Worm (Caenorhabditis elegans) whole organism, mixed stage, embryonic: Measurements from ENCODE around the gene C06E4.5.

ENCODE experiments used
- M03D4.4 ChIP-seq: sonication (generic microtip); optimal IDR thresholded peaks from 2 replicates; lab custom pipeline; 2017; ENCODE audit warnings: mild to moderate bottlenecking, missing genetic modification characterization, missing compliant biosample characterization
- bed-3 ChIP-seq: fragments of 200-800 bp; sonication (Bioruptor generic); optimal IDR thresholded peaks from 3 replicates; lab custom pipeline; 2018; ENCODE audit warnings: mild to moderate bottlenecking, missing genetic modification characterization, moderate library complexity, missing compliant biosample characterization
- blmp-1 ChIP-seq: fragments of 150-350 bp; optimal IDR thresholded peaks from 2 replicates; lab custom pipeline; 2014; ENCODE audit warnings: missing biosample characterization, missing genetic modification characterization
- ceh-39 ChIP-seq: fragments of 150-350 bp; optimal IDR thresholded peaks from 2 replicates; lab custom pipeline; 2014; ENCODE audit warnings: missing biosample characterization, missing genetic modification characterization
- ceh-43 ChIP-seq: fragments of 200-800 bp; sonication (Bioruptor generic); optimal IDR thresholded peaks from 2 replicates; lab custom pipeline; 2018; ENCODE audit warnings: mild to moderate bottlenecking, missing genetic modification characterization, moderate library complexity, missing compliant biosample characterization
- ceh-83 ChIP-seq: fragments of 200-800 bp; sonication (Bioruptor generic); optimal IDR thresholded peaks from 2 replicates; lab custom pipeline; 2018; ENCODE audit warnings: mild to moderate bottlenecking, missing genetic modification characterization, missing compliant biosample characterization
- ces-1 ChIP-seq: fragments of 150-350 bp; optimal IDR thresholded peaks from 2 replicates; lab custom pipeline; 2014; ENCODE audit warnings: missing biosample characterization, missing genetic modification reagents, missing genetic modification characterization
- cnd-1 ChIP-seq: fragments of 200-800 bp; sonication (Bioruptor generic); optimal IDR thresholded peaks from 2 replicates; lab custom pipeline; 2018; ENCODE audit warnings: mild to moderate bottlenecking, missing genetic modification characterization, missing compliant biosample characterization
- drap-1 ChIP-seq: fragments of 200-800 bp; sonication (Bioruptor generic); optimal IDR thresholded peaks from 3 replicates; lab custom pipeline; 2018; ENCODE audit warnings: mild to moderate bottlenecking, missing genetic modification characterization, missing compliant biosample characterization
- elt-1 ChIP-seq: sonication (generic microtip); optimal IDR thresholded peaks from 2 replicates; lab custom pipeline; 2017; ENCODE audit warnings: missing genetic modification characterization, mild to moderate bottlenecking, missing compliant biosample characterization, antibody characterized with exemption, moderate library complexity, borderline replicate concordance; ENCODE audit not compliant: insufficient read depth
- elt-3 ChIP-seq: fragments of 150-350 bp; optimal IDR thresholded peaks from 2 replicates; lab custom pipeline; 2014; ENCODE audit warnings: missing biosample characterization, missing genetic modification characterization
- flh-1 ChIP-seq: fragments of 200-800 bp; sonication (Bioruptor generic); optimal IDR thresholded peaks from 2 replicates; lab custom pipeline; 2018; ENCODE audit warnings: mild to moderate bottlenecking, missing genetic modification characterization, moderate library complexity, missing compliant biosample characterization
- ham-2 ChIP-seq: fragments of 200-800 bp; sonication (Bioruptor generic); optimal IDR thresholded peaks from 2 replicates; lab custom pipeline; 2018; ENCODE audit warnings: mild to moderate bottlenecking, missing genetic modification characterization, missing compliant biosample characterization
- hlh-1 ChIP-seq: fragments of 150-350 bp; optimal IDR thresholded peaks from 2 replicates; lab custom pipeline; 2014; ENCODE audit warnings: missing biosample characterization, missing genetic modification reagents, missing genetic modification characterization
- lin-13 ChIP-seq: fragments of 150-350 bp; optimal IDR thresholded peaks from 2 replicates; lab custom pipeline; 2014; ENCODE audit warnings: missing biosample characterization, missing genetic modification characterization
- lin-32 ChIP-seq: fragments of 200-800 bp; sonication (Bioruptor generic); optimal IDR thresholded peaks from 2 replicates; lab custom pipeline; 2018; ENCODE audit warnings: mild to moderate bottlenecking, missing genetic modification characterization, missing compliant biosample characterization
- lsy-2 ChIP-seq: fragments of 150-350 bp; optimal IDR thresholded peaks from 2 replicates; lab custom pipeline; 2014; ENCODE audit warnings: missing biosample characterization, missing genetic modification characterization
- mab-5 ChIP-seq: fragments of 150-350 bp; optimal IDR thresholded peaks from 2 replicates; lab custom pipeline; 2014; ENCODE audit warnings: missing biosample characterization, missing genetic modification characterization
- mep-1 ChIP-seq: fragments of 150-350 bp; optimal IDR thresholded peaks from 2 replicates; lab custom pipeline; 2017; ENCODE audit warnings: missing biosample characterization, missing genetic modification reagents, missing genetic modification characterization, inconsistent platforms
- mls-2 ChIP-seq: sonication (generic microtip); optimal IDR thresholded peaks from 2 replicates; lab custom pipeline; 2016; ENCODE audit warnings: mild to moderate bottlenecking, missing genetic modification characterization, moderate library complexity, missing compliant biosample characterization
- nhr-12 ChIP-seq: fragments of 150-350 bp; optimal IDR thresholded peaks from 2 replicates; lab custom pipeline; 2014; ENCODE audit warnings: missing biosample characterization, missing genetic modification characterization
- nhr-2 ChIP-seq: fragments of 150-350 bp; optimal IDR thresholded peaks from 2 replicates; lab custom pipeline; 2014; ENCODE audit warnings: missing biosample characterization, missing genetic modification characterization
- nhr-237 ChIP-seq: fragments of 150-350 bp; optimal IDR thresholded peaks from 2 replicates; lab custom pipeline; 2014; ENCODE audit warnings: missing biosample characterization, missing genetic modification characterization
- nhr-28 ChIP-seq: fragments of 150-350 bp; optimal IDR thresholded peaks from 2 replicates; lab custom pipeline; 2014; ENCODE audit warnings: missing biosample characterization, missing genetic modification characterization
- nhr-76 ChIP-seq: sonication (generic microtip); optimal IDR thresholded peaks from 2 replicates; lab custom pipeline; 2017; ENCODE audit warnings: missing biosample characterization, missing genetic modification characterization
- pha-4 ChIP-seq: fragments of 150-350 bp; optimal IDR thresholded peaks from 2 replicates; lab custom pipeline; 2018; ENCODE audit warnings: missing biosample characterization, missing genetic modification reagents, missing genetic modification characterization
- sem-2 ChIP-seq: fragments of 200-800 bp; sonication (Bioruptor generic); optimal IDR thresholded peaks from 2 replicates; lab custom pipeline; 2018; ENCODE audit warnings: mild to moderate bottlenecking, missing genetic modification characterization, missing compliant biosample characterization
- snpc-4 ChIP-seq: fragments of 150-350 bp; optimal IDR thresholded peaks from 2 replicates; lab custom pipeline; 2014; ENCODE audit warnings: missing biosample characterization, missing genetic modification characterization
- sptf-1 ChIP-seq: sonication (generic microtip); optimal IDR thresholded peaks from 2 replicates; lab custom pipeline; 2017; ENCODE audit warnings: mild to moderate bottlenecking, missing genetic modification characterization, moderate library complexity, missing compliant biosample characterization
- tbx-8 ChIP-seq: fragments of 200-800 bp; sonication (Bioruptor generic); optimal IDR thresholded peaks from 2 replicates; lab custom pipeline; 2018; ENCODE audit warnings: mild to moderate bottlenecking, missing genetic modification characterization, moderate library complexity, missing compliant biosample characterization
- unc-120 ChIP-seq: sonication (generic microtip); optimal IDR thresholded peaks from 2 replicates; lab custom pipeline; 2017; ENCODE audit warnings: missing genetic modification characterization, missing compliant biosample characterization; ENCODE audit not compliant: poor library complexity, severe bottlenecking
- unc-39 ChIP-seq: fragments of 150-350 bp; optimal IDR thresholded peaks from 2 replicates; lab custom pipeline; 2014; ENCODE audit warnings: missing biosample characterization, missing genetic modification characterization
- unc-62 ChIP-seq: fragments of 150-350 bp; optimal IDR thresholded peaks from 2 replicates; lab custom pipeline; 2014; ENCODE audit warnings: missing biosample characterization, missing genetic modification reagents, missing genetic modification characterization
- zip-8 ChIP-seq: fragments of 150-350 bp; optimal IDR thresholded peaks from 2 replicates; lab custom pipeline; 2014; ENCODE audit warnings: missing biosample characterization, missing genetic modification characterization
- ztf-11 ChIP-seq: fragments of 150-350 bp; optimal IDR thresholded peaks from 2 replicates; lab custom pipeline; 2014; ENCODE audit warnings: missing biosample characterization, missing genetic modification characterization

Gene C06E4.5

DNA sequence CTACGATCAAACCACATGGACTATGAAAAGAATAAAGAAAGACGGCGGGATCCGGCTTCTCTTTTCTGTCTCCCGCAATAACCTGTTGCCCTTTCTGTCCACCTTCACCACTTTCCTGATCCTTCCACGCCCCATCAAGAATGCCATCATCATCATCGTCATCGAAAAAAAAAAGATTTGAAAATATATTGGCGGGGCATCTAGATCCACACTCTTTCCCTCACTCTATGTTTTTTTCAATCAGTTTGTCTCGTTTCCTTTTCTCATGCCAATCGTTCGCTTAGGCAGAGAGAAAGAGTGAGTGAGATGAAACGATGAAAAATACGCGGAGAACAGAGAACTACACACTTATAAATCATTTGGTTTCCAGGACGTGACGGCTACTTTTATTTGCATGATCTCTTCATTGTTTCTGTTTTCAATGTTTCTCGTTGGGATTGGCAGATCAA, 21.2 kb upstream of the C06E4.5 start:
- TF ChIP-seq unc-62 (peak; percentile 41), flh-1 (GFP tag; lab: Kevin White, UChicago) (no peak), pha-4 (no peak), drap-1 (GFP tag; lab: Kevin White, UChicago) (no peak), hlh-1 (tag; lab: Kevin White, UChicago) (no peak), lin-13 (tag; lab: Kevin White, UChicago) (no peak), lin-32 (GFP tag; lab: Kevin White, UChicago) (no peak), unc-120 (tag; lab: Kevin White, UChicago) (no peak), blmp-1 (tag; lab: Kevin White, UChicago) (peak; percentile 27), ces-1 (GFP tag; lab: Kevin White, UChicago) (no peak), ham-2 (GFP tag; lab: Kevin White, UChicago) (no peak), nhr-76 (tag; lab: Kevin White, UChicago) (no peak)

DNA sequence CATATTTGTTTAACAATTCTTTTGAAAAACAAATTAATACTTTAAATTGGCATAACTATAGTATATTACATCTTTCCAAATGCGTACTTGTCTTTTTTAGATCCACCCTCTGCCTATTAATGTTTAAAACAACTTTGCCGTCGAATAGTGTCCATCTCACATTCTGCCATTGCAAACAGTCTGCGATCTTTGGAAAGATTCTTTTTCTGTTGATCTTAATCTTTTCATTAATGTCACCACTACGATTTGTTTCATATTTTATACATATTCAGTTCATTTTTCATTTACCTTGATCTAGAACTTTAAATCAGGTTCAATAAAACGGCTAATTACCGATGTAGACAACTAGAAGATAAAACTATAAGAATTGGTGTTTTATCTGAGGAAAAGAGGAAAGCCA, 20.2 kb upstream of the C06E4.5 start:
- TF ChIP-seq elt-1 (tag; lab: Kevin White, UChicago) (peak; percentile 39), hlh-1 (tag; lab: Kevin White, UChicago) (no peak), sptf-1 (no peak)

- TF ChIP-seq mab-5 (no peak), lsy-2 (tag; lab: Kevin White, UChicago) (peak; percentile 14), mls-2 (tag; lab: Kevin White, UChicago) (peak; percentile 40), unc-39 (tag; lab: Kevin White, UChicago) (no peak), hlh-1 (tag; lab: Kevin White, UChicago) (peak; percentile 58), elt-1 (tag; lab: Kevin White, UChicago) (peak; percentile 7), ceh-39 (tag; lab: Kevin White, UChicago) (no peak), ceh-83 (GFP tag; lab: Kevin White, UChicago) (no peak), cnd-1 (tag; lab: Kevin White, UChicago) (peak; percentile 57), nhr-76 (tag; lab: Kevin White, UChicago) (no peak), nhr-12 (tag; lab: Kevin White, UChicago) (no peak), ztf-11 (tag; lab: Kevin White, UChicago) (peak; percentile 5), zip-8 (tag; lab: Kevin White, UChicago) (peak; percentile 3), nhr-2 (tag; lab: Kevin White, UChicago) (peak; percentile 96), lin-32 (GFP tag; lab: Kevin White, UChicago) (peak; percentile 7), ces-1 (GFP tag; lab: Kevin White, UChicago) (peak; percentile 17), ham-2 (GFP tag; lab: Kevin White, UChicago) (peak; percentile 92), drap-1 (GFP tag; lab: Kevin White, UChicago) (peak; percentile 18), pha-4 (no peak), flh-1 (GFP tag; lab: Kevin White, UChicago) (no peak), mep-1 (tag; lab: Kevin White, UChicago) (peak; percentile 6), blmp-1 (tag; lab: Kevin White, UChicago) (no peak), sptf-1 (no peak), sem-2 (GFP tag; lab: Kevin White, UChicago) (no peak), bed-3 (GFP tag; lab: Kevin White, UChicago) (no peak), unc-120 (tag; lab: Kevin White, UChicago) (peak; percentile 83), snpc-4 (tag; lab: Kevin White, UChicago) (no peak), M03D4.4 (tag; lab: Kevin White, UChicago) (peak; percentile 33), unc-62 (peak; percentile 64), ceh-43 (no peak), nhr-237 (peak; percentile 50), elt-3 (tag; lab: Kevin White, UChicago) (no peak), nhr-28 (tag; lab: Kevin White, UChicago) (no peak), lin-13 (tag; lab: Kevin White, UChicago) (no peak), tbx-8 (GFP tag; lab: Kevin White, UChicago) (no peak)
Observed at ce11 chrIV:7235382-7235917, 19.3 kb upstream of the C06E4.5 start.
